Worm (Caenorhabditis elegans) whole organism, L4/young adult: ENCODE data around the gene dnbp-1.

Source experiments
- dao-5 ChIP-seq: sonication (generic microtip); optimal IDR thresholded peaks from 2 replicates; lab custom pipeline; 2016; ENCODE audit warnings: missing genotype, missing genetic modification characterization, moderate library complexity, missing compliant biosample characterization
- him-1 ChIP-seq: sonication (generic microtip); optimal IDR thresholded peaks from 2 replicates; lab custom pipeline; 2016; ENCODE audit warnings: missing genotype, missing genetic modification reagents, missing genetic modification characterization, missing compliant biosample characterization

ce11 chrIV:14001782-14002181 lies 22.1 kb upstream of the dnbp-1 start:
- no peak for TF ChIP-seq him-1 (tag; lab: Kevin White, UChicago)
- no peak for TF ChIP-seq dao-5
